Worm (Caenorhabditis elegans) whole organism, late embryonic: ENCODE results near the gene nth-1.

ENCODE experiments used
- ama-1 ChIP-seq: fragments of 150-350 bp; optimal IDR thresholded peaks from 2 replicates; lab custom pipeline; 2014
- dmd-4 ChIP-seq: sonication (generic microtip); optimal IDR thresholded peaks from 2 replicates; lab custom pipeline; 2016; ENCODE audit warnings: borderline replicate concordance, missing genetic modification characterization, missing compliant biosample characterization
- nfya-1 ChIP-seq: sonication (generic microtip); optimal IDR thresholded peaks from 2 replicates; lab custom pipeline; 2017; ENCODE audit warnings: missing genetic modification characterization, mild to moderate bottlenecking, missing compliant biosample characterization, antibody characterized with exemption, moderate library complexity
- pha-4 ChIP-seq: fragments of 150-350 bp; optimal IDR thresholded peaks from 2 replicates; lab custom pipeline; 2018; ENCODE audit warnings: missing biosample characterization, missing genetic modification reagents, missing genetic modification characterization
- rnt-1 ChIP-seq: sonication (generic microtip); optimal IDR thresholded peaks from 2 replicates; lab custom pipeline; 2016; ENCODE audit warnings: missing genetic modification characterization, missing compliant biosample characterization

- no peak for TF ChIP-seq nfya-1 (tag; lab: Kevin White, UChicago)
- TF ChIP-seq ama-1 (lab: Kevin White, UChicago), result no peak
- TF ChIP-seq pha-4, result no peak
- TF ChIP-seq rnt-1, result no peak
- TF ChIP-seq dmd-4, result no peak
These were observed 20.4 kb upstream of the nth-1 start for ce11 chrIII:4314502-4314901.
